Fruit fly (Drosophila melanogaster) whole organism, embryonic: Measurements from ENCODE around the gene CG42763.

Experiments
- CG10321 ChIP-seq: fragments of 200-800 bp; sonication (Bioruptor generic); IDR thresholded peaks from 2 replicates; pipeline ENCODE4 v1.3.6; 2022; ENCODE audit warnings: missing biosample characterization, missing genetic modification characterization
- CG11085 ChIP-seq: fragments of 200-800 bp; sonication (Bioruptor generic); IDR thresholded peaks from 2 replicates; pipeline ENCODE4 v1.3.6; 2022; ENCODE audit warnings: missing biosample characterization, missing genetic modification characterization
- CG11456 ChIP-seq: fragments of 200-800 bp; sonication (Bioruptor generic); IDR thresholded peaks from 3 replicates; pipeline ENCODE4 v1.3.6; 2022; ENCODE audit warnings: missing biosample characterization, missing genetic modification characterization
- CG12155 ChIP-seq: fragments of 200-800 bp; sonication (Bioruptor generic); optimal IDR thresholded peaks from 3 replicates; lab custom pipeline; 2016; ENCODE audit warnings: missing biosample characterization, missing genetic modification characterization
- CG1233 ChIP-seq: fragments of 200-800 bp; sonication (Bioruptor generic); optimal IDR thresholded peaks from 4 replicates; lab custom pipeline; 2018; ENCODE audit warnings: missing biosample characterization, mild to moderate bottlenecking, missing genetic modification characterization
- CG15011 ChIP-seq: fragments of 200-800 bp; sonication (Bioruptor generic); optimal IDR thresholded peaks from 3 replicates; lab custom pipeline; 2018; ENCODE audit warnings: missing biosample characterization, mild to moderate bottlenecking, missing genetic modification characterization
- CG1832 ChIP-seq: fragments of 200-800 bp; sonication (Bioruptor generic); optimal IDR thresholded peaks from 2 replicates; lab custom pipeline; 2017; ENCODE audit warnings: missing biosample characterization, mild to moderate bottlenecking, missing genetic modification characterization, inconsistent platforms
- CG31224 ChIP-seq: fragments of 200-800 bp; sonication (Bioruptor generic); IDR thresholded peaks from 2 replicates; pipeline ENCODE4 v1.3.6; 2022; ENCODE audit warnings: missing biosample characterization, missing genetic modification characterization
- CG3838 ChIP-seq: fragments of 200-800 bp; sonication (Bioruptor generic); optimal IDR thresholded peaks from 3 replicates; lab custom pipeline; 2016; ENCODE audit warnings: missing biosample characterization, missing genetic modification characterization
- CG3847 ChIP-seq: fragments of 200-800 bp; sonication (Bioruptor generic); IDR thresholded peaks from 2 replicates; pipeline ENCODE4 v1.3.6; 2022; ENCODE audit warnings: missing biosample characterization, missing genetic modification characterization
- CG42726 ChIP-seq: fragments of 200-800 bp; sonication (Bioruptor generic); IDR thresholded peaks from 2 replicates; pipeline ENCODE4 v1.3.6; 2022; ENCODE audit warnings: missing biosample characterization, missing genetic modification characterization; ENCODE audit not compliant: partially characterized antibody
- CG7372 ChIP-seq: fragments of 200-800 bp; sonication (Bioruptor generic); IDR thresholded peaks from 2 replicates; pipeline ENCODE4 v1.3.6; 2022; ENCODE audit warnings: missing biosample characterization, missing genetic modification characterization
- CG7839 ChIP-seq: fragments of 200-800 bp; sonication (Bioruptor generic); optimal IDR thresholded peaks from 3 replicates; lab custom pipeline; 2018; ENCODE audit warnings: missing biosample characterization, mild to moderate bottlenecking, missing genetic modification characterization, moderate library complexity
- CG8281 ChIP-seq: fragments of 200-800 bp; sonication (Bioruptor generic); optimal IDR thresholded peaks from 2 replicates; lab custom pipeline; 2018; ENCODE audit warnings: missing biosample characterization, mild to moderate bottlenecking, missing genetic modification characterization, moderate library complexity
- CG8478 ChIP-seq: fragments of >200 bp; optimal IDR thresholded peaks from 2 replicates; lab custom pipeline; 2018
- CHES-1-like ChIP-seq: fragments of 200-800 bp; sonication (Bioruptor generic); optimal IDR thresholded peaks from 2 replicates; lab custom pipeline; 2016; ENCODE audit warnings: missing biosample characterization, missing genetic modification characterization
- CkIIα-i1 ChIP-seq: fragments of 200-800 bp; sonication (Bioruptor generic); IDR thresholded peaks from 2 replicates; pipeline ENCODE4 v1.3.6; 2022; ENCODE audit warnings: missing biosample characterization, missing genetic modification characterization
- CoRest ChIP-seq: fragments of 200-800 bp; sonication (Bioruptor generic); optimal IDR thresholded peaks from 3 replicates; lab custom pipeline; 2018; ENCODE audit warnings: missing biosample characterization, mild to moderate bottlenecking, missing genetic modification characterization, moderate library complexity
- Dad ChIP-seq: fragments of 200-800 bp; sonication (Bioruptor generic); optimal IDR thresholded peaks from 3 replicates; lab custom pipeline; 2016; ENCODE audit warnings: missing biosample characterization, missing genetic modification characterization
- Dp ChIP-seq: fragments of 200-800 bp; sonication (Bioruptor generic); optimal IDR thresholded peaks from 2 replicates; lab custom pipeline; 2018; ENCODE audit warnings: missing biosample characterization, mild to moderate bottlenecking, missing genetic modification characterization, moderate library complexity
- Eip74EF ChIP-seq, 2 experiments: fragments of 200-800 bp in 1 of 2; fragments of >200 bp in 1 of 2; sonication (Bioruptor generic) in 1 of 2; optimal IDR thresholded peaks; 2 replicates each; lab custom pipeline; 2017 to 2019; ENCODE audit warnings: missing biosample characterization in 2 of 2, missing genetic modification characterization in 2 of 2, mild to moderate bottlenecking in 1 of 2, moderate library complexity in 1 of 2
- Ets65A ChIP-seq: fragments of 200-800 bp; sonication (Bioruptor generic); peaks from one replicate; lab custom pipeline; 2016; ENCODE audit warnings: missing biosample characterization, missing genetic modification characterization
- Fer2 ChIP-seq: fragments of 200-800 bp; sonication (Bioruptor generic); optimal IDR thresholded peaks from 2 replicates; lab custom pipeline; 2018; ENCODE audit warnings: missing biosample characterization, mild to moderate bottlenecking, missing genetic modification characterization, moderate library complexity
- GATAe ChIP-seq: fragments of 200-800 bp; sonication (Bioruptor generic); conservative IDR thresholded peaks from 2 replicates; pipeline ENCODE4 v1.3.6; 2022; ENCODE audit warnings: missing biosample characterization, missing genetic modification characterization
- HLH3B ChIP-seq: fragments of 200-800 bp; sonication (Bioruptor generic); IDR thresholded peaks from 2 replicates; pipeline ENCODE4 v1.3.6; 2022; ENCODE audit warnings: missing biosample characterization, missing genetic modification characterization
- Neu2 ChIP-seq: fragments of 200-800 bp; sonication (Bioruptor generic); optimal IDR thresholded peaks from 3 replicates; lab custom pipeline; 2016; ENCODE audit warnings: missing biosample characterization, missing genetic modification characterization, borderline replicate concordance
- Nf-YA ChIP-seq: fragments of 200-800 bp; sonication (Bioruptor generic); IDR thresholded peaks from 2 replicates; pipeline ENCODE4 v1.3.6; 2022; ENCODE audit warnings: missing biosample characterization, missing genetic modification characterization
- Sox100B ChIP-seq: fragments of 200-800 bp; sonication (Bioruptor generic); optimal IDR thresholded peaks from 3 replicates; lab custom pipeline; 2018; ENCODE audit warnings: missing biosample characterization, mild to moderate bottlenecking, missing genetic modification characterization
- Sry-δ ChIP-seq: fragments of 200-800 bp; sonication (Bioruptor generic); optimal IDR thresholded peaks from 2 replicates; lab custom pipeline; 2016; ENCODE audit warnings: missing biosample characterization, missing genetic modification characterization
- Trl ChIP-seq, 3 experiments: fragments of >200 bp in 2 of 3; fragments of 200-800 bp in 1 of 3; sonication (Bioruptor generic) in 1 of 3; optimal IDR thresholded peaks; 2 replicates in 1 of 3; 3 replicates in 2 of 3; lab custom pipeline; 2016 to 2017; ENCODE audit warnings: missing biosample characterization in 1 of 3, missing genetic modification characterization in 1 of 3
- az2 ChIP-seq: fragments of 200-800 bp; sonication (Bioruptor generic); optimal IDR thresholded peaks from 3 replicates; lab custom pipeline; 2016; ENCODE audit warnings: missing biosample characterization, missing genetic modification characterization
- bsh ChIP-seq, 2 experiments: fragments of 200-800 bp; sonication (Bioruptor generic); optimal IDR thresholded peaks; 2 replicates each; lab custom pipeline; 2017 to 2018; ENCODE audit warnings: mild to moderate bottlenecking in 2 of 2, missing biosample characterization in 2 of 2, missing genetic modification characterization in 2 of 2, moderate library complexity in 1 of 2
- crp ChIP-seq, 2 experiments: fragments of 200-800 bp; sonication (Bioruptor generic); optimal IDR thresholded peaks; 2 replicates in 1 of 2; 3 replicates in 1 of 2; lab custom pipeline; 2017; ENCODE audit warnings: missing biosample characterization in 2 of 2, missing genetic modification characterization in 2 of 2, mild to moderate bottlenecking in 1 of 2, moderate library complexity in 1 of 2
- hth ChIP-seq: fragments of >200 bp; optimal IDR thresholded peaks from 2 replicates; lab custom pipeline; 2017; ENCODE audit warnings: inconsistent platforms
- jing ChIP-seq: fragments of 200-800 bp; sonication (Bioruptor generic); optimal IDR thresholded peaks from 2 replicates; lab custom pipeline; 2018; ENCODE audit warnings: missing biosample characterization, mild to moderate bottlenecking, missing genetic modification characterization
- jumu ChIP-seq: fragments of 200-800 bp; sonication (Bioruptor generic); optimal IDR thresholded peaks from 3 replicates; lab custom pipeline; 2016; ENCODE audit warnings: missing biosample characterization, missing genetic modification characterization
- lola ChIP-seq, 3 experiments: fragments of >200 bp in 2 of 3; fragments of 200-800 bp in 1 of 3; sonication (Bioruptor generic) in 1 of 3; optimal IDR thresholded peaks; 2 replicates each; lab custom pipeline; 2017 to 2019; ENCODE audit warnings: missing biosample characterization in 3 of 3, missing genetic modification characterization in 3 of 3, mild to moderate bottlenecking in 1 of 3, moderate library complexity in 1 of 3
- nerfin-1 ChIP-seq: fragments of 200-800 bp; sonication (Bioruptor generic); optimal IDR thresholded peaks from 3 replicates; lab custom pipeline; 2019; ENCODE audit warnings: missing biosample characterization, mild to moderate bottlenecking, missing genetic modification characterization, moderate library complexity
- pan ChIP-seq, 4 experiments: fragments of >200 bp in 3 of 4; fragments of 200-800 bp in 1 of 4; sonication (Bioruptor generic) in 1 of 4; optimal IDR thresholded peaks in 3 of 4; IDR thresholded peaks in 1 of 4; 2 replicates each; pipeline versions ENCODE4 v1.3.6 to Lab custom; 2017 to 2022; ENCODE audit warnings: missing biosample characterization in 2 of 4, missing genetic modification characterization in 2 of 4, mixed read lengths in 1 of 4
- pfk ChIP-seq: fragments of 200-800 bp; sonication (Bioruptor generic); optimal IDR thresholded peaks from 2 replicates; lab custom pipeline; 2018; ENCODE audit warnings: missing biosample characterization, mild to moderate bottlenecking, missing genetic modification characterization, moderate library complexity
- pros ChIP-seq: fragments of 200-800 bp; sonication (Bioruptor generic); optimal IDR thresholded peaks from 3 replicates; lab custom pipeline; 2019; ENCODE audit warnings: missing biosample characterization, mild to moderate bottlenecking, missing genetic modification characterization, moderate library complexity
- ranshi ChIP-seq: fragments of 200-800 bp; sonication (Bioruptor generic); IDR thresholded peaks from 2 replicates; pipeline ENCODE4 v1.3.6; 2022; ENCODE audit warnings: missing biosample characterization, missing genetic modification characterization
- sc ChIP-seq, 3 experiments: fragments of >200 bp in 2 of 3; fragments of 200-800 bp in 1 of 3; sonication (Bioruptor generic) in 1 of 3; optimal IDR thresholded peaks; 2 replicates in 2 of 3; 3 replicates in 1 of 3; lab custom pipeline; 2017; ENCODE audit warnings: mild to moderate bottlenecking in 1 of 3, missing biosample characterization in 1 of 3, missing genetic modification characterization in 1 of 3, missing genetic modification reagents in 1 of 3
- sd ChIP-seq: fragments of 200-800 bp; sonication (Bioruptor generic); optimal IDR thresholded peaks from 3 replicates; lab custom pipeline; 2018; ENCODE audit warnings: missing biosample characterization, mild to moderate bottlenecking, missing genetic modification characterization, moderate library complexity
- slou ChIP-seq: fragments of 200-800 bp; sonication (Bioruptor generic); optimal IDR thresholded peaks from 3 replicates; lab custom pipeline; 2016; ENCODE audit warnings: missing biosample characterization, missing genetic modification characterization
- tup ChIP-seq: fragments of 200-800 bp; sonication (Bioruptor generic); optimal IDR thresholded peaks from 2 replicates; lab custom pipeline; 2016; ENCODE audit warnings: missing biosample characterization, mild to moderate bottlenecking, missing genetic modification characterization, moderate library complexity
- vfl ChIP-seq: fragments of 200-800 bp; sonication (Bioruptor generic); optimal IDR thresholded peaks from 2 replicates; lab custom pipeline; 2016; ENCODE audit warnings: missing biosample characterization, missing genetic modification characterization
- zfh1 ChIP-seq: fragments of 200-800 bp; sonication (Bioruptor generic); IDR thresholded peaks from 3 replicates; pipeline ENCODE4 v1.3.6; 2022; ENCODE audit warnings: missing biosample characterization, missing genetic modification characterization

The CG42763 gene

DNA sequence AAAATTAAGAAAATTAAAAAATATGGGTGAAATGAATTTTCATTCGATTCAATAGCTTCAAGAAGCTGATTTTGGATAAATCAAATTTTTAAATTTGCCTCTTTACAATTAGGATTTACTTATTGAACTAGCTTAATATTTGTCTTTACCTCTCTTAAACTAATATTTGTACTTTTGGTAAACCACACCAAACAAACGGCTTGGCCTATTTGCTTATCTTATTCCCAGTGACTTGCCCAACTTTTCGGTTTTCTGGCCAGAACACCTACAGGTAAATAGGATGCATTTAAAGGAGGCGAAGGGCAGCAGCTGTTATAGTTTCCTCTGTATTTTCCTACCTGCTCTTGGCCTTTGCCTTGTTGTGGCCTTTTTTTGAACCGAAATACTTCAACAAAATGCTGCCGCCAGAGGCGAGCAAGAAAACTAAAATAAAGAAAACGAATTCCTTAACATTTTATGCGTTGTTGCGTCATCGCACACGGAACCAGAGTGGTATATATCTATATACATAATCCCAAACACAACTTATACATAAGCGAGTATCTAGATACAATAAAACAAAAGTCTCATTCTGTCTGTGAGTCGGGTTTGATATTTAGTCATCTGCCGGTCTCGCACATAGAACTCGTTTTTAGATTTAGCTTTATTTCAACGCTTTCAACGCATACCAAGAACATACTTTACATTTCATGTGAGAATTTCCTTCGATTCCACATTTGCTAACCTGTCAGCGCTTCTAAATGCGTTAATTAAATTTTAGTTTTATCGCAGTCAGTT, 21.1 kb upstream of the CG42763 start:
- no peak for TF ChIP-seq ranshi (GFP tag; lab: Robert Waterston, UW)
- TF ChIP-seq CG7372 (GFP tag; lab: Robert Waterston, UW): no peak
- TF ChIP-seq Fer2 (tag; lab: Kevin White, UChicago): no peak
- TF ChIP-seq Dad (GFP tag; lab: Kevin White, UChicago): no peak
- no peak for TF ChIP-seq HLH3B (GFP tag; lab: Robert Waterston, UW)
- TF ChIP-seq CkIIα-i1 (GFP tag; lab: Robert Waterston, UW): no peak
- no peak for TF ChIP-seq CG7839 (tag; lab: Kevin White, UChicago)
- no peak for TF ChIP-seq CG11085
- TF ChIP-seq jumu (GFP tag; lab: Kevin White, UChicago): no peak
- TF ChIP-seq CG3847 (GFP tag; lab: Robert Waterston, UW): no peak
- TF ChIP-seq pfk (GFP tag; lab: Kevin White, UChicago): no peak
- TF ChIP-seq pros (GFP tag; lab: Kevin White, UChicago): no peak
- TF ChIP-seq hth: no peak
- no peak for TF ChIP-seq crp (GFP tag; optimal IDR thresholded peaks at IDR 0.05; lab: Kevin White, UChicago)
- TF ChIP-seq CG10321 (GFP tag; lab: Robert Waterston, UW): no peak
- TF ChIP-seq CG1832 (GFP tag; lab: Kevin White, UChicago): no peak
- no peak for TF ChIP-seq Sry-δ
- TF ChIP-seq zfh1 (GFP tag; lab: Robert Waterston, UW): no peak
- TF ChIP-seq Nf-YA (GFP tag; lab: Robert Waterston, UW): no peak
- TF ChIP-seq nerfin-1 (tag; lab: Kevin White, UChicago): no peak
- no peak for TF ChIP-seq CG1233 (GFP tag; lab: Kevin White, UChicago)
- peak in 1 of 2 experiments; percentile 27 for TF ChIP-seq bsh (GFP tag; optimal IDR thresholded peaks at IDR 0.05; lab: Kevin White, UChicago)
- TF ChIP-seq jing (GFP tag; lab: Kevin White, UChicago): no peak
- no peak for TF ChIP-seq Ets65A (GFP tag; lab: Kevin White, UChicago)
- no peak for TF ChIP-seq tup (GFP tag; lab: Kevin White, UChicago)
- TF ChIP-seq Neu2 (GFP tag; lab: Kevin White, UChicago): no peak
- TF ChIP-seq Trl (optimal IDR thresholded peaks at IDR 0.05; lab: Kevin White, UChicago): no peak
- TF ChIP-seq Trl (GFP tag; optimal IDR thresholded peaks at IDR 0.05; lab: Kevin White, UChicago): no peak
- TF ChIP-seq vfl (GFP tag; lab: Kevin White, UChicago): peak; percentile 16
- TF ChIP-seq CG8478 (lab: Kevin White, UChicago): no peak
- TF ChIP-seq CG3838: no peak
- TF ChIP-seq GATAe (GFP tag; lab: Robert Waterston, UW): no peak
- peak; percentile 92 for TF ChIP-seq sd
- no peak for TF ChIP-seq slou
- peak in 1 of 3 experiments; percentile 22 for TF ChIP-seq lola (GFP tag; optimal IDR thresholded peaks at IDR 0.05; lab: Kevin White, UChicago)
- TF ChIP-seq CG42726 (GFP tag; lab: Robert Waterston, UW): no peak
- TF ChIP-seq pan (optimal IDR thresholded peaks at IDR 0.05; lab: Kevin White, UChicago): no peak
- TF ChIP-seq pan (GFP tag; optimal IDR thresholded peaks at IDR 0.05 in 1 of 2, IDR thresholded peaks at IDR 0.05 in 1 of 2): no peak
- no peak for TF ChIP-seq Sox100B (GFP tag; lab: Kevin White, UChicago)
- no peak for TF ChIP-seq CG31224 (GFP tag; lab: Robert Waterston, UW)
- no peak for TF ChIP-seq sc (optimal IDR thresholded peaks at IDR 0.05; lab: Kevin White, UChicago)
- TF ChIP-seq sc (GFP tag; optimal IDR thresholded peaks at IDR 0.05; lab: Kevin White, UChicago): no peak
- no peak for TF ChIP-seq Eip74EF (GFP tag; optimal IDR thresholded peaks at IDR 0.05; lab: Kevin White, UChicago)
- peak; percentile 1 for TF ChIP-seq CoRest (tag; lab: Kevin White, UChicago)
- no peak for TF ChIP-seq CG8281 (tag; lab: Kevin White, UChicago)
- TF ChIP-seq CHES-1-like (GFP tag; lab: Kevin White, UChicago): no peak
- peak; percentile 10 for TF ChIP-seq CG15011 (GFP tag; lab: Kevin White, UChicago)
- TF ChIP-seq Dp (GFP tag; lab: Kevin White, UChicago): no peak
- no peak for TF ChIP-seq az2 (GFP tag; lab: Kevin White, UChicago)
- no peak for TF ChIP-seq CG12155 (GFP tag; lab: Kevin White, UChicago)
- TF ChIP-seq CG11456 (GFP tag; lab: Robert Waterston, UW): no peak
